Worm (Caenorhabditis elegans) whole organism, young adult: ENCODE measurements around the gene C53C11.2.

ENCODE experiments used
- C17E4.6 ChIP-seq: fragments of 200-800 bp; sonication (Bioruptor generic); IDR thresholded peaks from 2 replicates; pipeline ENCODE4 v1.3.6; 2022; ENCODE audit warnings: missing genetic modification reagents, missing genetic modification characterization, missing compliant biosample characterization
- ceh-79 ChIP-seq: sonication (generic microtip); optimal IDR thresholded peaks from 2 replicates; lab custom pipeline; 2017; ENCODE audit warnings: mild to moderate bottlenecking, missing genetic modification characterization, missing compliant biosample characterization
- madf-6 ChIP-seq: fragments of 200-800 bp; sonication (Bioruptor generic); IDR thresholded peaks from 2 replicates; pipeline ENCODE4 v1.3.6; 2022; ENCODE audit warnings: missing genetic modification reagents, missing genetic modification characterization, missing compliant biosample characterization
- nfya-1 ChIP-seq: sonication (generic microtip); optimal IDR thresholded peaks from 2 replicates; lab custom pipeline; 2017; ENCODE audit warnings: antibody characterized with exemption, missing compliant biosample characterization, missing genetic modification characterization, borderline replicate concordance; ENCODE audit not compliant: insufficient read depth
- rpc-1 ChIP-seq, 2 experiments: fragments of 150-350 bp in 1 of 2; sonication (generic microtip) in 1 of 2; optimal IDR thresholded peaks; 2 replicates each; lab custom pipeline; 2014 to 2018; ENCODE audit warnings: missing biosample characterization in 1 of 2, missing genetic modification characterization in 1 of 2, missing genetic modification reagents in 1 of 2, missing genotype in 1 of 2

DNA sequence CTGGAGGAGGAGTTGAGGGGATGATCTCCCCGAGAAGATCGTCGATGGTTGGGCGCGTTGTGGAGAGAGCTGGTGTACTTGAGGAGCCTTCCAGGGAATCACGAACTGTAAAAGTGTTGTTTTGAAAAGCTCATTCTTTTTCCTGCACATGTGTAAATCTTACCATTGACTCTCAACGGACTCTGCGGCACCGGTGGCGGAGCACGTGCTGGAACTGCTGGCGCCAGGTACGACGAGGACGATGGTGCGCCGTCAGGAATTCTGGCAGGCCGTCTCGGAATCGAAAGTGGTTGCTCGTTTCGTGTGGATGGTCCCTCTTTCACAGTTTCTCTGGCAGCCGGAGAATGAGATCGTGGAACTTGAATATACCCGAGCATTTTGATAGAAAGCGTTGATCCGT lies 47.9 kb downstream of the C53C11.2 start:
- TF ChIP-seq nfya-1 (tag; lab: Kevin White, UChicago) (no peak), madf-6 (GFP tag; lab: Robert Waterston, UW) (no peak), C17E4.6 (GFP tag; lab: Robert Waterston, UW) (no peak), ceh-79 (tag; lab: Kevin White, UChicago) (no peak), rpc-1 (optimal IDR thresholded peaks at IDR 0.05; lab: Kevin White, UChicago) (no peak), rpc-1 (tag; optimal IDR thresholded peaks at IDR 0.05; lab: Kevin White, UChicago) (no peak)
